Worm (Caenorhabditis elegans): ENCODE results near the gene srd-39.

ce11 chrX:13284091-13284490 lies 16.3 kb downstream of the srd-39 start, which contains the start of gene cyp-14A4:
- TF ChIP-seq W03F9.2 (tag; optimal IDR thresholded peaks at IDR 0.05) (no peak), dao-5 (tag; optimal IDR thresholded peaks at IDR 0.05) (no peak), him-1 (tag; optimal IDR thresholded peaks at IDR 0.05) (no peak)
